Fruit fly (Drosophila melanogaster): Measurements from ENCODE around the gene pkaap.
A peak's percentile ranks its signal among the peaks of the same experiment; 100 is the strongest.

pkaap gene

dm6 chr2L:16302773-16303279, 14.7 kb downstream of the pkaap start, which contains the start of gene GMF:
Gene GMF, minus strand, starts transcription at chr2L:16302954.
- TF ChIP-seq dsf (GFP tag; optimal IDR thresholded peaks at IDR 0.05; ENCODE audit: borderline replicate concordance) (peak; percentile 23), Abd-B (GFP tag; optimal IDR thresholded peaks at IDR 0.05) (no peak), Hnf4 (GFP tag; optimal IDR thresholded peaks at IDR 0.05) (peak; percentile 58), foxo (GFP tag; optimal IDR thresholded peaks at IDR 0.05) (peak in 1 of 2 experiments; percentile 62), woc (GFP tag; optimal IDR thresholded peaks at IDR 0.05) (peak; percentile 57), fru (GFP tag; optimal IDR thresholded peaks at IDR 0.05) (no peak), CG9705 (GFP tag; optimal IDR thresholded peaks at IDR 0.05) (no peak), N (GFP tag; optimal IDR thresholded peaks at IDR 0.05) (no peak), rgr (GFP tag; optimal IDR thresholded peaks at IDR 0.05) (peak; percentile 64), lola (GFP tag; optimal IDR thresholded peaks at IDR 0.05) (no peak), GATAd (GFP tag; optimal IDR thresholded peaks at IDR 0.05) (no peak), Rel (GFP tag; optimal IDR thresholded peaks at IDR 0.05) (no peak), Rel (tag; optimal IDR thresholded peaks at IDR 0.05) (peak; percentile 20), HLH106 (tag; optimal IDR thresholded peaks at IDR 0.05) (peak; percentile 30), CrebA (GFP tag; optimal IDR thresholded peaks at IDR 0.05; ENCODE audit: borderline replicate concordance) (no peak), Jra (GFP tag; optimal IDR thresholded peaks at IDR 0.05) (peak; percentile 67), Hr78 (GFP tag; optimal IDR thresholded peaks at IDR 0.05) (no peak), ey (GFP tag; optimal IDR thresholded peaks at IDR 0.05) (peak; percentile 19), psq (GFP tag; optimal IDR thresholded peaks at IDR 0.05) (peak; percentile 21), pan (optimal IDR thresholded peaks at IDR 0.05) (no peak), tai (GFP tag; optimal IDR thresholded peaks at IDR 0.05) (no peak), Sp1 (GFP tag; optimal IDR thresholded peaks at IDR 0.05) (peak; percentile 51), Mio (GFP tag; optimal IDR thresholded peaks at IDR 0.05) (no peak)

- peak; percentile 70 for TF ChIP-seq Jra (GFP tag; optimal IDR thresholded peaks at IDR 0.05)
- no peak for TF ChIP-seq Dfd (GFP tag; optimal IDR thresholded peaks at IDR 0.05)
- no peak for TF ChIP-seq fru (GFP tag; optimal IDR thresholded peaks at IDR 0.05)
- TF ChIP-seq br (GFP tag; optimal IDR thresholded peaks at IDR 0.05) = no peak
- no peak for TF ChIP-seq Rel (GFP tag; optimal IDR thresholded peaks at IDR 0.05)
- peak; percentile 42 for TF ChIP-seq Rel (tag; optimal IDR thresholded peaks at IDR 0.05)
- no peak for TF ChIP-seq usp (GFP tag; optimal IDR thresholded peaks at IDR 0.05)
- peak; percentile 53 for TF ChIP-seq CG9705 (GFP tag; optimal IDR thresholded peaks at IDR 0.05)
- TF ChIP-seq HLH106 (tag; optimal IDR thresholded peaks at IDR 0.05) = peak; percentile 70
- peak; percentile 30 for TF ChIP-seq ey (GFP tag; optimal IDR thresholded peaks at IDR 0.05)
- no peak for TF ChIP-seq CrebA (GFP tag; optimal IDR thresholded peaks at IDR 0.05; ENCODE audit: borderline replicate concordance)
- TF ChIP-seq Hr83 (GFP tag; optimal IDR thresholded peaks at IDR 0.05; ENCODE audit: poor library complexity, severe bottlenecking) = no peak
- TF ChIP-seq sage (GFP tag; optimal IDR thresholded peaks at IDR 0.05) = peak; percentile 63
- no peak for TF ChIP-seq sv (GFP tag; optimal IDR thresholded peaks at IDR 0.05)
- peak in 1 of 2 experiments; percentile 65 for TF ChIP-seq foxo (GFP tag; optimal IDR thresholded peaks at IDR 0.05)
- no peak for TF ChIP-seq brk (GFP tag; optimal IDR thresholded peaks at IDR 0.05)
- TF ChIP-seq OdsH (GFP tag; optimal IDR thresholded peaks at IDR 0.05) = peak; percentile 25
- TF ChIP-seq woc (GFP tag; optimal IDR thresholded peaks at IDR 0.05) = peak; percentile 45
- TF ChIP-seq rgr (GFP tag; optimal IDR thresholded peaks at IDR 0.05) = peak; percentile 61
- TF ChIP-seq psq (GFP tag; optimal IDR thresholded peaks at IDR 0.05) = peak; percentile 66
- peak; percentile 38 for TF ChIP-seq Myc (optimal IDR thresholded peaks at IDR 0.05)
- TF ChIP-seq CG32264 (GFP tag; optimal IDR thresholded peaks at IDR 0.05) = peak; percentile 6
- TF ChIP-seq tai (GFP tag; optimal IDR thresholded peaks at IDR 0.05) = no peak
- no peak for TF ChIP-seq dmrt93B (GFP tag; optimal IDR thresholded peaks at IDR 0.05)
- TF ChIP-seq Dif (GFP tag; optimal IDR thresholded peaks at IDR 0.05; ENCODE audit: partially characterized antibody) = peak; percentile 8
- TF ChIP-seq dsf (GFP tag; optimal IDR thresholded peaks at IDR 0.05; ENCODE audit: borderline replicate concordance) = no peak
- TF ChIP-seq Hnf4 (GFP tag; optimal IDR thresholded peaks at IDR 0.05) = peak; percentile 59
- no peak for TF ChIP-seq pan (optimal IDR thresholded peaks at IDR 0.05)
- peak; percentile 46 for TF ChIP-seq Sp1 (GFP tag; optimal IDR thresholded peaks at IDR 0.05)
Measured at dm6 chr2L:16307026-16307703, 19.1 kb downstream of the pkaap start, which contains the start of the genes CG5861 and Syx5. Gene CG5861, minus strand, starts transcription at chr2L:16307298. Gene Syx5, plus strand, starts transcription at chr2L:16307346.

- TF ChIP-seq Hnf4 (GFP tag; optimal IDR thresholded peaks at IDR 0.05) = peak; percentile 25
- TF ChIP-seq Jra (GFP tag; optimal IDR thresholded peaks at IDR 0.05) = peak; percentile 23
- TF ChIP-seq Rel (GFP tag; optimal IDR thresholded peaks at IDR 0.05) = no peak
- peak; percentile 99 for TF ChIP-seq Rel (tag; optimal IDR thresholded peaks at IDR 0.05)
- TF ChIP-seq foxo (GFP tag; optimal IDR thresholded peaks at IDR 0.05) = peak in 1 of 2 experiments; percentile 17
- no peak for TF ChIP-seq HLH106 (tag; optimal IDR thresholded peaks at IDR 0.05)
- TF ChIP-seq dl (GFP tag; optimal IDR thresholded peaks at IDR 0.05; ENCODE audit: insufficient read depth in 1 of 2, partially characterized antibody in 2 of 2) = no peak
- peak; percentile 38 for TF ChIP-seq rgr (GFP tag; optimal IDR thresholded peaks at IDR 0.05)
- TF ChIP-seq sage (GFP tag; optimal IDR thresholded peaks at IDR 0.05) = peak; percentile 49
- TF ChIP-seq Hr83 (GFP tag; optimal IDR thresholded peaks at IDR 0.05; ENCODE audit: poor library complexity, severe bottlenecking) = peak; percentile 42
- no peak for TF ChIP-seq psq (GFP tag; optimal IDR thresholded peaks at IDR 0.05)
Measured at dm6 chr2L:16310648-16311047, 22.6 kb downstream of the pkaap start, which contains the start of the genes cni and fzy. Gene cni, minus strand, starts transcription at chr2L:16310726. Gene fzy, plus strand, starts transcription at chr2L:16310956.
